Worm (Caenorhabditis elegans) whole organism, L4/young adult: ENCODE results near the gene nhr-235.

Experiments used
- W03F9.2 ChIP-seq: fragments of 150-350 bp; optimal IDR thresholded peaks from 2 replicates; lab custom pipeline; 2014; ENCODE audit warnings: missing biosample characterization, missing genetic modification characterization
- dao-5 ChIP-seq: sonication (generic microtip); optimal IDR thresholded peaks from 2 replicates; lab custom pipeline; 2016; ENCODE audit warnings: missing genotype, missing genetic modification characterization, moderate library complexity, missing compliant biosample characterization
- him-1 ChIP-seq: sonication (generic microtip); optimal IDR thresholded peaks from 2 replicates; lab custom pipeline; 2016; ENCODE audit warnings: missing genotype, missing genetic modification reagents, missing genetic modification characterization, missing compliant biosample characterization

The nhr-235 gene

ce11 chrII:12679635-12680034, 39.2 kb downstream of the nhr-235 start, which contains the start of the genes Y38E10A.33 and cox-10:
Y38E10A.33 (minus strand) TSS chrII:12679646.
cox-10 (plus strand) TSS chrII:12679954.
- no peak for TF ChIP-seq dao-5
- no peak for TF ChIP-seq him-1 (tag; lab: Kevin White, UChicago)
- no peak for TF ChIP-seq W03F9.2

ce11 chrII:12689333-12689732, 48.9 kb downstream of the nhr-235 start:
- TF ChIP-seq dao-5 (no peak), W03F9.2 (no peak), him-1 (tag; lab: Kevin White, UChicago) (no peak)

- TF ChIP-seq him-1 (tag; lab: Kevin White, UChicago) (no peak), W03F9.2 (no peak), dao-5 (no peak)
Observed at ce11 chrII:12690905-12691304, 50.4 kb downstream of the nhr-235 start.

DNA sequence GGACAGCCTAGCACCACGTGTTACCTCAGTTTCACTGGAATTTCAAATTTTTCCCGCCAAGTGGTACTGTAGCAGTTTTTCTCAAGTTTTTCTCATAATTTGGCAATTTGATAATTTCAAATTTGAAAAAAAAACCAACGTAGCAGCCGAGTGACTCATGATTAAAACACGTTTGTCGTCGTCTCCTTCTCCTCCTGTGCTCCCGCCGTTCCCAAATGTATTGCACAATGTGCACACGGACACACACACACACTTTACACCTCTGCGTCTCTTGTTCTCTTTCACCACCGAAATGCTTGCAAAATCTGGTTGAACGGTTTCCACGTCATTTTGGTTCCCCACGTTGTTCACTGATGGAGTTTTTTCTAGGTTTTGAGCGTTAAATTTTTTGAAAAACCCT, 50.9 kb downstream of the nhr-235 start:
- no peak for TF ChIP-seq W03F9.2
- no peak for TF ChIP-seq dao-5
- TF ChIP-seq him-1 (tag; lab: Kevin White, UChicago) = no peak
